Worm (Caenorhabditis elegans): Measurements from ENCODE around the gene sucl-2.

Gene sucl-2

DNA sequence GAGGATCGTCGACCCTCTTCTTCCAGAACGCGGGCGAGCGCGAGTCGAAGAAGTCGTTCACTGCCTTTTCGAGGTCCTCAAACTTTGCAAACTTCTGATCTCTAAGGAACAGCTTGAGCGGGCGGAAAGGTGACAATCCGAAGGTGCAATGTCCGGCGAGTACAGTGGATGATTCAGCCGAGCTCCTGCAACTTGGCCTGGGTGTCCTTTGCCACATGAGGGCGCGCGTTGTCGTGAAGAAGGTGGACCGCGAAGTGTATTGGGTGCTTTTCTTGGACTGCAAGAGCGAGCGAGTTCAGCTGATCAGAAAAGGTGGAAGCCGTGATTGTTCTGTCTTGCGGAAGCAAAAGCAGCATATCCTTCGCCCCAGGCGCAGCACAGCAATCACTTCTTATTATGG, 40.7 kb upstream of the sucl-2 start:
- TF ChIP-seq unc-3 (GFP tag; conservative IDR thresholded peaks at IDR 0.05): no peak
- TF ChIP-seq unc-3 (tag; optimal IDR thresholded peaks at IDR 0.05): no peak
- TF ChIP-seq ref-2 (tag; optimal IDR thresholded peaks at IDR 0.05): no peak
- TF ChIP-seq F13H6.1 (tag; optimal IDR thresholded peaks at IDR 0.05): no peak
- TF ChIP-seq pha-4 (tag; optimal IDR thresholded peaks at IDR 0.05): no peak
- no peak for TF ChIP-seq ceh-9 (tag; optimal IDR thresholded peaks at IDR 0.05)
- TF ChIP-seq zip-5 (tag; optimal IDR thresholded peaks at IDR 0.05): no peak
- no peak for TF ChIP-seq ceh-22 (tag; optimal IDR thresholded peaks at IDR 0.05)
- no peak for TF ChIP-seq pqm-1 (tag; optimal IDR thresholded peaks at IDR 0.05)
- TF ChIP-seq K09A11.1 (tag; optimal IDR thresholded peaks at IDR 0.05; ENCODE audit: insufficient read depth): no peak
- no peak for TF ChIP-seq nfya-1 (tag; optimal IDR thresholded peaks at IDR 0.05)
- no peak for TF ChIP-seq tbx-2 (tag; optimal IDR thresholded peaks at IDR 0.05)
- no peak for TF ChIP-seq hlh-15 (tag; optimal IDR thresholded peaks at IDR 0.05)
- TF ChIP-seq rnt-1 (tag; optimal IDR thresholded peaks at IDR 0.05): no peak
- no peak for TF ChIP-seq che-1 (tag; optimal IDR thresholded peaks at IDR 0.05)
- TF ChIP-seq ets-4 (tag; optimal IDR thresholded peaks at IDR 0.05): no peak

DNA sequence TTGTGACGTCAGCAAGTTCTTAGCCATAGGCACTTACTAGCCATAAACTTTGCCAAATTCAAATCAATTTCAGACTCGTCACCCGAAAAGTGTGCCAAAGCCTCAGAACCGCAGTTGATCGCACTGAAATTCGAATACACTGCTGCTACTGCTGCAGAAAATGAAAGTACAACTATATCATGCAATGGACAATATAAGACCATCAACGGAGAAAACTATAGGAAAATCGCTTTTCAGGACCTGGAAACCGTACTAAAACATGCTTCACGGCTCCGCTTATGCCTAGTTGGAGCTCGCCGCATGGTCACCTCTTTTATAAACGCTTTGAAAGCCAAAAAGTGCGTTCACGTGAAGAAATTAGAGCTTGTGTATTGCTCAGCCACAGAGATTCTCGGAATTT, 37.4 kb upstream of the sucl-2 start, which contains the start of gene fbxa-22:
Gene fbxa-22, plus strand, starts transcription at position 301 of the 400 bp plus-strand sequence.
- no peak for TF ChIP-seq ztf-16 (tag; optimal IDR thresholded peaks at IDR 0.05)
- no peak for TF ChIP-seq tbx-7 (tag; optimal IDR thresholded peaks at IDR 0.05)
- TF ChIP-seq C08G9.2 (tag; optimal IDR thresholded peaks at IDR 0.05): no peak
- no peak for TF ChIP-seq fkh-10 (GFP tag; optimal IDR thresholded peaks at IDR 0.05)
- TF ChIP-seq dve-1 (tag; optimal IDR thresholded peaks at IDR 0.05): no peak
- no peak for TF ChIP-seq T23F11.4 (GFP tag; optimal IDR thresholded peaks at IDR 0.05)
- TF ChIP-seq che-1 (tag; optimal IDR thresholded peaks at IDR 0.05): no peak
- TF ChIP-seq ceh-18 (tag; optimal IDR thresholded peaks at IDR 0.05): no peak
- TF ChIP-seq ceh-14 (tag; optimal IDR thresholded peaks at IDR 0.05): no peak
- TF ChIP-seq sox-4 (tag; optimal IDR thresholded peaks at IDR 0.05): no peak
- TF ChIP-seq npax-4 (tag; optimal IDR thresholded peaks at IDR 0.05): no peak
- TF ChIP-seq ceh-34 (tag; optimal IDR thresholded peaks at IDR 0.05): no peak
- TF ChIP-seq pax-1 (tag; optimal IDR thresholded peaks at IDR 0.05): no peak
- no peak for TF ChIP-seq hlh-13 (GFP tag; optimal IDR thresholded peaks at IDR 0.05)
- TF ChIP-seq ceh-48 (tag; optimal IDR thresholded peaks at IDR 0.05): no peak

DNA sequence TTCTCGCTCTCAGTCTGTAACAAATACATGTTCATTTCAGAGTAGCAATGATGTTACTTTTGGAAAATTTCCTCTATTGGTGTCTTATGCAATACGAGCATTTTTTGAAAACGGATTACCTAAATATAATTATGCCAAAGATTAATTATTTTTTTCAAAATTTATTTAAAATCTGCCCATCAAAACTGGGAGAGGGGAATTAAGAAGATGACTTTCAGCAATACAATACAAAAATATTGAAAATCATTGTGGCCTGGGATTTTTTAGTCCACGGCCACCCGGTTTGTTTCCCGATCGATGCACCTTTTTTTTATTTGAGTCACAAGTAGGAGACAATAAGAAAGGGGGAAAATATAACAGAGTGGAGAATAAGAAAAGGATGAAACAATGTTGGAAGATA, 36.7 kb upstream of the sucl-2 start, which contains the start of gene fbxa-56:
Gene fbxa-56, minus strand, starts transcription at position 101 of the 400 bp plus-strand sequence.
- TF ChIP-seq hlh-13 (GFP tag; optimal IDR thresholded peaks at IDR 0.05) (no peak), ama-1 (optimal IDR thresholded peaks at IDR 0.05) (no peak), hlh-15 (tag; optimal IDR thresholded peaks at IDR 0.05) (no peak), sox-2 (GFP tag; IDR thresholded peaks at IDR 0.05) (no peak), pros-1 (tag; optimal IDR thresholded peaks at IDR 0.05) (no peak), odd-2 (tag; optimal IDR thresholded peaks at IDR 0.05) (no peak), ztf-16 (tag; optimal IDR thresholded peaks at IDR 0.05) (no peak), ceh-19 (GFP tag; optimal IDR thresholded peaks at IDR 0.05) (no peak), nfya-1 (tag; optimal IDR thresholded peaks at IDR 0.05) (no peak), madf-2 (tag; optimal IDR thresholded peaks at IDR 0.05) (no peak), C38D4.7 (GFP tag; optimal IDR thresholded peaks at IDR 0.05) (no peak), hlh-30 (tag; optimal IDR thresholded peaks at IDR 0.05; ENCODE audit: insufficient read depth) (no peak), nhr-11 (tag; optimal IDR thresholded peaks at IDR 0.05) (no peak), npax-4 (tag; optimal IDR thresholded peaks at IDR 0.05) (no peak), elt-4 (tag; optimal IDR thresholded peaks at IDR 0.05) (no peak), nhr-232 (tag; optimal IDR thresholded peaks at IDR 0.05) (no peak)

All from whole organism, late embryonic.